Worm (Caenorhabditis elegans) whole organism, L1 larva: Measurements from ENCODE around the gene srh-120.

ENCODE experiments used
- alr-1 ChIP-seq: fragments of 200-800 bp; sonication (Bioruptor generic); optimal IDR thresholded peaks from 2 replicates; lab custom pipeline; 2018; ENCODE audit warnings: borderline replicate concordance, mild to moderate bottlenecking, missing genetic modification characterization, missing compliant biosample characterization
- ceh-8 ChIP-seq: fragments of 200-800 bp; sonication (Bioruptor generic); optimal IDR thresholded peaks from 2 replicates; lab custom pipeline; 2018; ENCODE audit warnings: mild to moderate bottlenecking, missing genetic modification characterization, moderate library complexity, missing compliant biosample characterization
- ceh-82 ChIP-seq, 3 experiments: fragments of 150-350 bp in 1 of 3; sonication (generic microtip) in 2 of 3; optimal IDR thresholded peaks; 2 replicates each; lab custom pipeline; 2014 to 2017; ENCODE audit warnings: missing biosample characterization in 3 of 3, missing genetic modification characterization in 3 of 3
- jun-1 ChIP-seq: fragments of 150-350 bp; optimal IDR thresholded peaks from 2 replicates; lab custom pipeline; 2014; ENCODE audit warnings: missing biosample characterization, missing genetic modification reagents, missing genetic modification characterization
- lin-13 ChIP-seq: fragments of 150-350 bp; optimal IDR thresholded peaks from 2 replicates; lab custom pipeline; 2014; ENCODE audit warnings: missing biosample characterization, missing genetic modification reagents, missing genetic modification characterization
- nhr-237 ChIP-seq: fragments of 150-350 bp; optimal IDR thresholded peaks from 2 replicates; lab custom pipeline; 2014; ENCODE audit warnings: missing biosample characterization, missing genetic modification characterization
- pqm-1 ChIP-seq: sonication (generic microtip); optimal IDR thresholded peaks from 3 replicates; lab custom pipeline; 2017; ENCODE audit warnings: missing biosample characterization, missing genetic modification characterization
- sox-4 ChIP-seq: sonication (generic microtip); optimal IDR thresholded peaks from 2 replicates; lab custom pipeline; 2016; ENCODE audit warnings: missing genetic modification characterization, missing compliant biosample characterization
- unc-30 ChIP-seq: sonication (generic microtip); optimal IDR thresholded peaks from 2 replicates; lab custom pipeline; 2017; ENCODE audit warnings: missing biosample characterization, missing genetic modification characterization

DNA sequence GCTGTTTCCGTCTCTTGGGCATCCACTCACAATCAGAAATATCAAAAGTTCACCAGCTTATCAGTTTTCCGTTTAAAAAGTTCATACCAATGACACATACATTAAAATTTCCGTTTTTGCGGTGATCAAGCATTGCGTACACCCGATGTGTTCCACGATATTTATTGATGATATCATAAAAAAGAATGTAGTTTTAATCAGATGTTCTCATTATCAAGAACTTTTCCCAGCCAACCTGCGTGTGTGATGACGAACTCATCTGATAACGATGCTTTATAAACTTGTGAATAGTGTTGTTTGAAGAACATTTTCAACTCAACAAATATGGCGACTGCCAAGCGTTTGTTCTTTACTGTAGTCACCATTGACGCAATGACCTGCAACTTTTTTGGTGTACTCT lies 21.4 kb downstream of the srh-120 start, which contains the start of gene clc-21:
- TF ChIP-seq nhr-237 (tag; lab: Kevin White, UChicago) (no peak), alr-1 (tag; lab: Kevin White, UChicago) (no peak), sox-4 (tag; lab: Kevin White, UChicago) (no peak), pqm-1 (tag; lab: Kevin White, UChicago) (no peak), ceh-82 (tag; optimal IDR thresholded peaks at IDR 0.05; lab: Kevin White, UChicago) (no peak), lin-13 (GFP tag; lab: Kevin White, UChicago) (no peak), ceh-8 (GFP tag; lab: Kevin White, UChicago) (no peak), unc-30 (no peak), jun-1 (no peak)
